Worm (Caenorhabditis elegans) whole organism, L1 larva: Measurements from ENCODE around the gene ttc-39B.

Experiments used
- aly-2 ChIP-seq: fragments of 150-350 bp; optimal IDR thresholded peaks from 2 replicates; lab custom pipeline; 2014; ENCODE audit warnings: missing biosample characterization, missing genetic modification characterization
- ama-1 ChIP-seq: fragments of 150-350 bp; optimal IDR thresholded peaks from 2 replicates; lab custom pipeline; 2014
- ceh-88 ChIP-seq: fragments of 200-800 bp; sonication (Bioruptor generic); IDR thresholded peaks from 2 replicates; pipeline ENCODE4 v1.3.6; 2022; ENCODE audit warnings: missing genetic modification characterization, missing compliant biosample characterization
- mef-2 ChIP-seq: fragments of 150-350 bp; optimal IDR thresholded peaks from 2 replicates; lab custom pipeline; 2014; ENCODE audit warnings: missing biosample characterization, missing genetic modification characterization
- nhr-19 ChIP-seq: fragments of 200-800 bp; sonication (Bioruptor generic); conservative IDR thresholded peaks from 2 replicates; pipeline ENCODE4 v1.3.6; 2022; ENCODE audit warnings: missing genetic modification characterization, missing compliant biosample characterization
- nhr-237 ChIP-seq: fragments of 150-350 bp; optimal IDR thresholded peaks from 2 replicates; lab custom pipeline; 2014; ENCODE audit warnings: missing biosample characterization, missing genetic modification characterization
- unc-62 ChIP-seq: fragments of 150-350 bp; optimal IDR thresholded peaks from 2 replicates; lab custom pipeline; 2014; ENCODE audit warnings: missing biosample characterization, missing genetic modification reagents, missing genetic modification characterization

ce11 chrII:6345195-6346158, 11.7 kb upstream of the ttc-39B start, which contains the start of gene C32D5.8:
- TF ChIP-seq ceh-88 (GFP tag; lab: Robert Waterston, UW) (no peak), aly-2 (tag; lab: Kevin White, UChicago) (no peak), ama-1 (lab: Kevin White, UChicago) (peak; percentile 45), nhr-19 (GFP tag; lab: Robert Waterston, UW) (no peak), unc-62 (GFP tag; lab: Kevin White, UChicago) (no peak), mef-2 (no peak), nhr-237 (tag; lab: Kevin White, UChicago) (no peak)
